Fruit fly (Drosophila melanogaster): ENCODE results near the gene CG15812.

The CG15812 gene

dm6 chr3L:3178530-3179096 is 18.8 kb downstream of the CG15812 start, which contains the start of the genes MnM and Girdin (continued):
- TF ChIP-seq Hsf (GFP tag; optimal IDR thresholded peaks at IDR 0.05) (peak; percentile 77), jumu (GFP tag; optimal IDR thresholded peaks at IDR 0.05) (peak; percentile 86), al (GFP tag; IDR thresholded peaks at IDR 0.05) (peak; percentile 44; the same call in 1 of the 2 replicates), Xbp1 (GFP tag; optimal IDR thresholded peaks at IDR 0.05) (peak; percentile 79), gem (tag; optimal IDR thresholded peaks at IDR 0.05) (no peak), tll (GFP tag; optimal IDR thresholded peaks at IDR 0.05) (peak; percentile 53 to 97), CG10979 (tag; optimal IDR thresholded peaks at IDR 0.05) (peak; percentile 36), HLH54F (GFP tag; optimal IDR thresholded peaks at IDR 0.05) (peak; percentile 87), insv (GFP tag; optimal IDR thresholded peaks at IDR 0.05) (no peak), HmgD (GFP tag; optimal IDR thresholded peaks at IDR 0.05) (peak; percentile 95), rib (GFP tag; IDR thresholded peaks at IDR 0.05) (no peak), CG7839 (tag; optimal IDR thresholded peaks at IDR 0.05) (no peak), fd64A (GFP tag; optimal IDR thresholded peaks at IDR 0.05) (no peak), Hmx (GFP tag; optimal IDR thresholded peaks at IDR 0.05) (no peak), CG2116 (GFP tag; optimal IDR thresholded peaks at IDR 0.05) (peak; percentile 85), Hand (GFP tag; optimal IDR thresholded peaks at IDR 0.05) (no peak), sna (GFP tag; IDR thresholded peaks at IDR 0.05; ENCODE audit: partially characterized antibody) (peak; percentile 88), en (GFP tag; optimal IDR thresholded peaks at IDR 0.05) (no peak), amos (GFP tag; IDR thresholded peaks at IDR 0.05; ENCODE audit: partially characterized antibody) (peak; percentile 79), CG34376 (GFP tag; optimal IDR thresholded peaks at IDR 0.05) (peak; percentile 58), zfh1 (GFP tag; IDR thresholded peaks at IDR 0.05) (peak; percentile 16; the same call in 1 of the 3 replicates), CG10209 (GFP tag; optimal IDR thresholded peaks at IDR 0.05) (peak; percentile 56), CG6854 (GFP tag; optimal IDR thresholded peaks at IDR 0.05) (no peak), lab (GFP tag; optimal IDR thresholded peaks at IDR 0.05) (no peak), gfzf (GFP tag; optimal IDR thresholded peaks at IDR 0.05) (peak; percentile 34), CG3726 (GFP tag; IDR thresholded peaks at IDR 0.05) (no peak), CG33557 (GFP tag; optimal IDR thresholded peaks at IDR 0.05) (peak; percentile 40), CG15073 (GFP tag; optimal IDR thresholded peaks at IDR 0.05) (no peak), CG8478 (optimal IDR thresholded peaks at IDR 0.05) (no peak), gcm (GFP tag; optimal IDR thresholded peaks at IDR 0.05) (no peak), CG31388 (GFP tag; optimal IDR thresholded peaks at IDR 0.05) (peak; percentile 17), pnt (GFP tag; optimal IDR thresholded peaks at IDR 0.05) (peak; percentile 70), vnd (GFP tag; IDR thresholded peaks at IDR 0.05; ENCODE audit: partially characterized antibody) (peak; percentile 86), zf30C (GFP tag; optimal IDR thresholded peaks at IDR 0.05) (no peak), CG3995 (GFP tag; optimal IDR thresholded peaks at IDR 0.05) (peak; percentile 86), CG1792 (GFP tag; optimal IDR thresholded peaks at IDR 0.05) (peak; percentile 17), Dip3 (GFP tag; optimal IDR thresholded peaks at IDR 0.05) (peak; percentile 73), H15 (GFP tag; IDR thresholded peaks at IDR 0.05) (no peak), Deaf1 (tag; optimal IDR thresholded peaks at IDR 0.05) (no peak), CG7357 (GFP tag; IDR thresholded peaks at IDR 0.05) (no peak), ATbp (GFP tag; optimal IDR thresholded peaks at IDR 0.05) (no peak), lola (GFP tag; optimal IDR thresholded peaks at IDR 0.05) (peak in 1 of 3 experiments; percentile 58), Poxn (GFP tag; IDR thresholded peaks at IDR 0.05) (peak; percentile 10; the same call in 1 of the 2 replicates), kah (GFP tag; optimal IDR thresholded peaks at IDR 0.05) (no peak), bowl (GFP tag; IDR thresholded peaks at IDR 0.05) (no peak), ranshi (GFP tag; IDR thresholded peaks at IDR 0.05) (peak; percentile 54; the same call in 1 of the 2 replicates), odd (GFP tag; optimal IDR thresholded peaks at IDR 0.05) (no peak), Ravus (GFP tag; IDR thresholded peaks at IDR 0.05) (no peak), CG11723 (GFP tag; optimal IDR thresholded peaks at IDR 0.05) (no peak), eve (GFP tag; optimal IDR thresholded peaks at IDR 0.05) (no peak)
